Fruit fly (Drosophila melanogaster) S2 (cell line): Measurements from ENCODE around the gene CG6791.

ENCODE experiments used
- CG8478 ChIP-seq: fragments of >200 bp; optimal IDR thresholded peaks from 2 replicates; lab custom pipeline; 2018
- CTCF ChIP-seq, 2 experiments: fragments of >200 bp; optimal IDR thresholded peaks; 2 replicates each; lab custom pipeline; 2018

DNA sequence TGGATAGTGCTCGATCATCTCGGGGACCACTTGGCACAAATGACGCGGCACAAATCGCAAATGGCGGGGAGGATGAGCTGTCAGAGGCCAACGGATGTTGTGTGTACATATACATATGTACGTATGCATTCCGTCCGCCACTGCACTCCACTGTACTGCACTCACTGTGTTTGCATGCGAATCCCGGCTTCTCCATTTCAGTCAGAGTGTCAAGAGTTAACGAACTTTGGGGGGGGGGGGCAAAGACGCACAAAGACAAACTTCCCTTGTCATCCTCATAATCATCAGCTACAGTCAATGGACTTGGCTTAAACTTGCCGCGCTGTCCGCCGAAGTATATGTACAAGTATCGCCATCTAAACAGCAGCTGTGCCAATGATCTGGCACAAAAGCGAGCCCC, 24.2 kb upstream of the CG6791 start:
- TF ChIP-seq CG8478 (lab: Kevin White, UChicago) (no peak), CTCF (optimal IDR thresholded peaks at IDR 0.05; lab: Kevin White, UChicago) (no peak)
